Fruit fly (Drosophila melanogaster): Measurements from ENCODE around the gene FER.
A peak's percentile ranks its signal among the peaks of the same experiment; 100 is the strongest.

Gene FER

DNA sequence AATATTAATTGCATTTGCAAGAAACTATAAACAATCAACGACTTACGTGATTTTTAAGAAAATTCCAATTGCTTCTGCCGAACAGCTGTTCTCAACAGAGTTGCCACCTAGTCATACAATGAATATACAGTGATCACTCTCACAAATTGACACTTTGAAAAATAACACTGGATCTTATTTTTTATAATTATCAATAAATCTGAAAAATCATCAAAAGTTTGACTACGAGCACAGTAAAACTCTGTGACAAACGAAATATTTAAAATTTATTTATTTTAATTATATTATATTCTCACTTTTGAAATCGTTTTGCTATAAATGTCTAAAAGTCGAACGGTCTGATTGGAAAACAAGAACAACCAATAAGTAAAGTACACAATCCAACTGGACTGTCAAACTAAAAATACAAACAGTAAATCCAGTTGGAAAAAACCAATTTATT, 5.6 kb upstream of the FER start, which contains the start of gene CG34117 (continued):
- TF ChIP-seq shn (GFP tag; optimal IDR thresholded peaks at IDR 0.05) (peak; percentile 0), CG12071 (GFP tag; optimal IDR thresholded peaks at IDR 0.05) (peak; percentile 30), CG6765 (GFP tag; optimal IDR thresholded peaks at IDR 0.05) (peak; percentile 53), Hmr (GFP tag; optimal IDR thresholded peaks at IDR 0.05) (peak; percentile 82), D19B (GFP tag; optimal IDR thresholded peaks at IDR 0.05) (peak; percentile 48), Dek (tag; optimal IDR thresholded peaks at IDR 0.05) (peak; percentile 85), H2.0 (GFP tag; IDR thresholded peaks at IDR 0.05) (peak; percentile 62), cas (GFP tag; IDR thresholded peaks at IDR 0.05) (0 out of 2 replicates have a peak, but pooled peaks have one; percentile 18), corto (GFP tag; optimal IDR thresholded peaks at IDR 0.05) (no peak), Fer1 (GFP tag; optimal IDR thresholded peaks at IDR 0.05) (peak; percentile 84), CG7556 (GFP tag; optimal IDR thresholded peaks at IDR 0.05) (peak; percentile 75), CG10274 (GFP tag; optimal IDR thresholded peaks at IDR 0.05) (no peak), ind (GFP tag; optimal IDR thresholded peaks at IDR 0.05) (peak; percentile 87), CG8359 (GFP tag; optimal IDR thresholded peaks at IDR 0.05; ENCODE audit: borderline replicate concordance) (no peak), CrebB (tag; optimal IDR thresholded peaks at IDR 0.05) (peak; percentile 65), gcm2 (GFP tag; optimal IDR thresholded peaks at IDR 0.05) (no peak), al (GFP tag; IDR thresholded peaks at IDR 0.05) (peak; percentile 74), br (optimal IDR thresholded peaks at IDR 0.05) (no peak), exex (tag; optimal IDR thresholded peaks at IDR 0.05) (peak; percentile 59), lbe (GFP tag; optimal IDR thresholded peaks at IDR 0.05) (peak; percentile 70), amos (GFP tag; IDR thresholded peaks at IDR 0.05; ENCODE audit: partially characterized antibody) (no peak), sug (tag; optimal IDR thresholded peaks at IDR 0.05) (peak; percentile 83), tna (GFP tag; IDR thresholded peaks at IDR 0.05; ENCODE audit: partially characterized antibody) (no peak), CG33213 (GFP tag; optimal IDR thresholded peaks at IDR 0.05) (peak; percentile 24), ssp (GFP tag; IDR thresholded peaks at IDR 0.05) (peak; percentile 71), lola (GFP tag; optimal IDR thresholded peaks at IDR 0.05) (peak in 1 of 3 experiments; percentile 67), gro (GFP tag; optimal IDR thresholded peaks at IDR 0.05) (peak; percentile 50), Gsc (GFP tag; IDR thresholded peaks at IDR 0.05) (no peak), gsb (GFP tag; IDR thresholded peaks at IDR 0.05) (peak; percentile 58), CG17361 (GFP tag; IDR thresholded peaks at IDR 0.05) (peak; percentile 84), row (GFP tag; IDR thresholded peaks at IDR 0.05) (peak; percentile 95), rib (GFP tag; IDR thresholded peaks at IDR 0.05) (0 out of 2 replicates have a peak, but pooled peaks have one; percentile 52), NC2β (GFP tag; optimal IDR thresholded peaks at IDR 0.05) (peak; percentile 27), CTCF (GFP tag; optimal IDR thresholded peaks at IDR 0.05) (peak; percentile 2), CG12299 (tag; optimal IDR thresholded peaks at IDR 0.05) (peak; percentile 83), HHEX (GFP tag; optimal IDR thresholded peaks at IDR 0.05) (peak; percentile 74), CG11695 (GFP tag; IDR thresholded peaks at IDR 0.05) (peak; percentile 80; the same call in 2 of the 3 replicates), crol (GFP tag; IDR thresholded peaks at IDR 0.05) (no peak), CG17912 (GFP tag; optimal IDR thresholded peaks at IDR 0.05) (peak; percentile 24), usp (GFP tag; optimal IDR thresholded peaks at IDR 0.05) (no peak), CG14014 (GFP tag; IDR thresholded peaks at IDR 0.05) (peak; percentile 83), gfzf (GFP tag; optimal IDR thresholded peaks at IDR 0.05) (peak; percentile 2), Atf3 (GFP tag; optimal IDR thresholded peaks at IDR 0.05) (peak; percentile 34), CG15514 (GFP tag; optimal IDR thresholded peaks at IDR 0.05) (peak; percentile 67), HmgD (GFP tag; optimal IDR thresholded peaks at IDR 0.05) (no peak), Rfx (GFP tag; IDR thresholded peaks at IDR 0.05) (peak; percentile 88), CG5180 (GFP tag; optimal IDR thresholded peaks at IDR 0.05) (peak; percentile 53), stwl (tag; optimal IDR thresholded peaks at IDR 0.05) (peak; percentile 58), CG18599 (GFP tag; optimal IDR thresholded peaks at IDR 0.05) (peak; percentile 88), CG8290 (GFP tag; optimal IDR thresholded peaks at IDR 0.05) (peak; percentile 54), CG8290 (tag; optimal IDR thresholded peaks at IDR 0.05) (peak in 1 of 2 experiments; percentile 79), tx (GFP tag; optimal IDR thresholded peaks at IDR 0.05) (peak; percentile 14)

All from whole organism, embryonic.